Worm (Caenorhabditis elegans): ENCODE measurements around the gene F54D10.7.

F54D10.7 gene

DNA sequence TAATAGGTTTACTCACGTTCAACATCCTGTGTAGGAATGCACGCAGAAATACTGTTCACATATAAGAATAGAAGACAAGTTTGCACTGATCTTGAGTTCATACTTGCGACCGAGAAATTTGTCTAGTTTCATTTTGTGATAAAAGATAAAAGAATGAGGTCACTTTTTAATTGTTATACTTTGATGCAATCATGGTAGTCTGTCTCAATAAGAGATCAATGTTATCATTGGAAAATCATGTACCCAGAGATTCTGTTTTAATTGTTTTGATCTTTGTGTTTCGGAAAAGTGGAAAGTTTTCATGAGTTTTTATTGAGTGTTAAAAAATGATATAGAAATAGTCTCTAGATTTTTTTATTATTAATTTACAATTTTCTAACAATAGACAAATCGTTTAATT is 11.3 kb upstream of the F54D10.7 start, which contains the start of gene F54D10.9:
Gene F54D10.9 (minus strand): TSS at position 101 of the 400 bp plus-strand sequence.
- TF ChIP-seq ztf-11 (tag; optimal IDR thresholded peaks at IDR 0.05) (no peak), dmd-4 (tag; optimal IDR thresholded peaks at IDR 0.05) (no peak), gmeb-1 (tag; optimal IDR thresholded peaks at IDR 0.05) (no peak), nhr-23 (tag; optimal IDR thresholded peaks at IDR 0.05) (no peak), nhr-6 (tag; optimal IDR thresholded peaks at IDR 0.05) (no peak), mbf-1 (tag; optimal IDR thresholded peaks at IDR 0.05) (no peak), aly-2 (tag; optimal IDR thresholded peaks at IDR 0.05) (no peak), peb-1 (tag; optimal IDR thresholded peaks at IDR 0.05) (no peak), R02D3.7 (tag; optimal IDR thresholded peaks at IDR 0.05) (no peak), sma-3 (GFP tag; optimal IDR thresholded peaks at IDR 0.05) (no peak), unc-39 (tag; optimal IDR thresholded peaks at IDR 0.05) (no peak), mab-5 (tag; optimal IDR thresholded peaks at IDR 0.05) (no peak), ztf-1 (GFP tag; conservative IDR thresholded peaks at IDR 0.05) (no peak), F13H6.1 (tag; optimal IDR thresholded peaks at IDR 0.05) (no peak), C34F6.9 (tag; optimal IDR thresholded peaks at IDR 0.05) (no peak), nhr-77 (tag; optimal IDR thresholded peaks at IDR 0.05) (no peak), crh-2 (tag; optimal IDR thresholded peaks at IDR 0.05) (no peak), mdl-1 (tag; optimal IDR thresholded peaks at IDR 0.05) (no peak)

DNA sequence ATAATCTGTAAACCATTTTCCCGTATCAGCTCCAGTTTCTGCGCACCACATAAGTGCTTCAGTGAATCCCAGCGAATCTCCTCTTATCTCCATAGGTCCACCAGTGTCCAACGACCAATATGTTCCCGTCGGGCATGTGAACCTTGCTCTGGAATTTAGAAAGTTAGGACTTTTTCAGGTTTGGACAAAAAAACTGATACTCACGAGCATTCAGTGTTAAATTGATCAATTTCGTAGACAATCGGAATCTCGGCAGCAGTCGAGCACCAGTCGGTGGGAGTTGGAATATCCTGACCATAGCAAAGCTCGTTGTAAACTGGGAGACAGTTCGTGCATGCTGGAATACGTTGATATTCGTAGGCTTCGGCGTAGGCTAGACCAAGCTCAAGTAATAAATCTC is 8.5 kb upstream of the F54D10.7 start:
- TF ChIP-seq ztf-11 (tag; optimal IDR thresholded peaks at IDR 0.05) (no peak), ztf-1 (GFP tag; conservative IDR thresholded peaks at IDR 0.05) (no peak), C34F6.9 (tag; optimal IDR thresholded peaks at IDR 0.05) (no peak), nhr-12 (tag; optimal IDR thresholded peaks at IDR 0.05) (no peak), Y55F3AM.14 (GFP tag; optimal IDR thresholded peaks at IDR 0.05) (no peak), ama-1 (optimal IDR thresholded peaks at IDR 0.05) (no peak), alr-1 (tag; optimal IDR thresholded peaks at IDR 0.05) (no peak), lin-11 (tag; optimal IDR thresholded peaks at IDR 0.05) (no peak)

DNA sequence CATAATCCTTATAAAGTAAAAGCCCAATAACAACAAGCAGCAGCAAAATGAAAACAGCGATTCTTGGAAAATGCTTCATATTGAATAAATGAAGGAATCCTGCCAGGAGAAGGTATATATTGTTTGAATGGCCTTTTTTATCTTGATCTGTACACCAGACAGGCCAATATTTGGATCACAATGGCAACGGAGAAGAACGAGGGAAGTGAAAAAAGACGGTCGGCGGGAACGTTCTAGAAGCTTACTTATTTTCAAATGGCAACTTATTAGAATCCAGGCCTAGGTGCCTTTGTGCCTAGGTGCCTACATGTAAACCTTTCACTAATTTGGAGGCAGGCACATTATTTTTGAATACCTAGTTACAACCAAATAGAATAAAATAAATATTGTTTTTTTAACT is 6.7 kb upstream of the F54D10.7 start, which contains the start of gene F54D10.8:
Gene F54D10.8 (minus strand): TSS at position 101 of the 400 bp plus-strand sequence.
- no peak for TF ChIP-seq C34F6.9 (tag; optimal IDR thresholded peaks at IDR 0.05)
- TF ChIP-seq ztf-1 (GFP tag; conservative IDR thresholded peaks at IDR 0.05), result no peak
- TF ChIP-seq nhr-23 (tag; optimal IDR thresholded peaks at IDR 0.05), result no peak

DNA sequence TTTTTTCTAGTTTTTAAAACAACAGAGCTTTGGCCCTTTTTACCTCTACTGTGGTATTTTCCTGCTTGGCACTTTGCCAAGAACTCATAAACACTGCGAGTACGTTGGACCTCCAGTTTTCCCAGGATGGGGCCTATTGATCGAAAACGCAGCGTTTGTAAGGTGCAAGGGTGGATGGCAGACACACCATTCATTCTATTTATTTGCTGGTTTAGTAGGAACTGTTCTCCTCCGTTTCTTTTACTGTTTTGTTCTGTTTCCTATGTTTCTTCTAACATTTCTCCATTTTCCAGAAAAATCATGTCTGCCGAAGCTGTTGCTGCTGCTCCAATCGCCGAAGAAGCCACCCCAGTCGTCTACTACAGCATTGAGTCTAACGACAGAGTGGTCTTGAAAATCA is 2.8 kb upstream of the F54D10.7 start, which contains the start of gene skr-15:
Gene skr-15 (plus strand): TSS at position 301 of the 400 bp plus-strand sequence.
- TF ChIP-seq nhr-12 (tag; optimal IDR thresholded peaks at IDR 0.05), result no peak

DNA sequence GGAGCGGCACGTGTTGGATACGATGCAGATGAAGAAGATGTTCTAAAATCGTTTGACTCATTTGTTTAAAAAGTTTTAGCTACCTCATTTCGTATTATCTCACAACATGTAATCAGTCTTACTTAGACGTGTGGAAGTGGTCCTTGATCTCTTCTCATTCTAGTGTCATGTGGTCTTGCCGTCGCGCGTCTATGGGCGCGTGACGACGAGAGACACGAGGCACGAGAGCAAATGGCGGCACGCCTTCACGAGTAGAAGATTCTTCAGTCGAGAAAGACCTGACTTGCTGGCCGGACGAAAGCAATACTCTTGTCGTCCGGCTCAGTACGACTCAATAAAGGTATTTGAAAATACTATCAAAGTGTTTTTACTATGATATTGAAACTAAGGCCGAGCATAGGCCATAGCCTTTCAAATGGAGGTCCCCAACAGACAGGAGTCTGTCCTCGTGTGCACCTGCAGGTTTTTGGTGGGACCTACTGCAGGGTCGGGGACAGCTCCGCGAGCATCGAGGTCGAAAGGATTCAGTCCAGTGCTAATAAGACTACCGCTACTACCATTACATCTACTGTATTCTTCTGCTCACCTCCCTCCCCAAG is 4.7 kb downstream of the F54D10.7 start, which contains the start of gene fbxa-24:
Gene fbxa-24 (plus strand): TSS at position 276 of the 599 bp plus-strand sequence.
- TF ChIP-seq nhr-129 (tag; optimal IDR thresholded peaks at IDR 0.05) (peak; percentile 5), lsy-2 (tag; optimal IDR thresholded peaks at IDR 0.05) (peak in 1 of 2 experiments; percentile 42)

DNA sequence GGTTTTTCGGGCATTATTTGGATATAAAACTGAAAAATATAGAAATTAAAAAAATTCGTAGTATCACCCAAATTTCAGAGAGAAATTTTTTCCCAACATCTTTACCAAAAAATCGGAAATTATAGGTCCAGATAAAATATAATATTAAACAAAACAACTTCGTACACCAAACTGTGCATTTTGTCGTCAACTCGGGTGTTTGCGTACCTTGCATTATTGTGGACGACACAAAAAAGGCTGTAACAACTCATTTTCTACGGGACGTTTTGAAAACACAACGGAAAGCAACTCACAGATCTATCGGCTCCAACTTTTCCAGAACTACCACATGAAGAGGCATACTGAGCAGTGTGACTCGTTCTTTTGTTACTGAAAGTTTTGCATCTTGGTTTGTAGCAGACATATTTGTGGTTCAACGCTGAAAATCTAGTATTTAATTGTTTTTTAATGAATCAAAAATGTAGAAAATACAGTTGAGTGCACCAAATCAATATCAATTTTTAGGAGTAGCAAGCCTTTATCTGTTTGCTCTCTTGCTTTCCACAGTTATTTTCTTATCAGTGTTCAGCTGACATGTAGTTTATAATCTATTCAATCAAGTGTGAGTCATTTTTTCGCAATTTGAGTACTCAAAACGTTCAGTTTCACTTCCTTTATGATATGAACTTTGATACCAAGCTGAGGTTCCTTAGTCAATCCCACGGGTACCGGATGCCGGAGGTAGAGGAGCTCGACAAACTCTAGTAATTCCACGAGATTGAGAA is 5.5 kb downstream of the F54D10.7 start:
- TF ChIP-seq lsy-2 (tag; optimal IDR thresholded peaks at IDR 0.05) (peak in 1 of 2 experiments; percentile 19), ztf-11 (tag; optimal IDR thresholded peaks at IDR 0.05) (no peak), zag-1 (tag; optimal IDR thresholded peaks at IDR 0.05) (no peak), gmeb-1 (tag; optimal IDR thresholded peaks at IDR 0.05) (peak; percentile 9), lin-11 (tag; optimal IDR thresholded peaks at IDR 0.05) (no peak), unc-55 (GFP tag; optimal IDR thresholded peaks at IDR 0.05) (peak; percentile 28), elt-1 (tag; optimal IDR thresholded peaks at IDR 0.05) (no peak), fos-1 (tag; optimal IDR thresholded peaks at IDR 0.05) (peak; percentile 93), ceh-82 (tag; optimal IDR thresholded peaks at IDR 0.05) (no peak), ztf-1 (GFP tag; conservative IDR thresholded peaks at IDR 0.05) (no peak), nhr-6 (tag; optimal IDR thresholded peaks at IDR 0.05) (no peak)
